Worm (Caenorhabditis elegans): ENCODE data around the gene clec-156.

ce11 chrIII:4883429-4883828, 41.4 kb upstream of the clec-156 start, which contains the start of gene clec-5:
- no peak for TF ChIP-seq tab-1 (GFP tag; IDR thresholded peaks at IDR 0.05)
- no peak for TF ChIP-seq flt-1 (GFP tag; IDR thresholded peaks at IDR 0.05)
- TF ChIP-seq ref-1 (GFP tag; conservative IDR thresholded peaks at IDR 0.05): no peak
- TF ChIP-seq ztf-29 (GFP tag; IDR thresholded peaks at IDR 0.05): no peak
- no peak for TF ChIP-seq med-1 (GFP tag; optimal IDR thresholded peaks at IDR 0.05; ENCODE audit: insufficient read depth)
- no peak for TF ChIP-seq klf-2 (GFP tag; conservative IDR thresholded peaks at IDR 0.05)

All from whole organism, midembryonic.